Worm (Caenorhabditis elegans) whole organism, mixed stage, embryonic: ENCODE data around the gene ttbk-6.

Experiments used
- M03D4.4 ChIP-seq: sonication (generic microtip); optimal IDR thresholded peaks from 2 replicates; lab custom pipeline; 2017; ENCODE audit warnings: mild to moderate bottlenecking, missing genetic modification characterization, missing compliant biosample characterization
- bed-3 ChIP-seq: fragments of 200-800 bp; sonication (Bioruptor generic); optimal IDR thresholded peaks from 3 replicates; lab custom pipeline; 2018; ENCODE audit warnings: mild to moderate bottlenecking, missing genetic modification characterization, moderate library complexity, missing compliant biosample characterization
- blmp-1 ChIP-seq: fragments of 150-350 bp; optimal IDR thresholded peaks from 2 replicates; lab custom pipeline; 2014; ENCODE audit warnings: missing biosample characterization, missing genetic modification characterization
- ceh-39 ChIP-seq: fragments of 150-350 bp; optimal IDR thresholded peaks from 2 replicates; lab custom pipeline; 2014; ENCODE audit warnings: missing biosample characterization, missing genetic modification characterization
- ceh-43 ChIP-seq: fragments of 200-800 bp; sonication (Bioruptor generic); optimal IDR thresholded peaks from 2 replicates; lab custom pipeline; 2018; ENCODE audit warnings: mild to moderate bottlenecking, missing genetic modification characterization, moderate library complexity, missing compliant biosample characterization
- ceh-83 ChIP-seq: fragments of 200-800 bp; sonication (Bioruptor generic); optimal IDR thresholded peaks from 2 replicates; lab custom pipeline; 2018; ENCODE audit warnings: mild to moderate bottlenecking, missing genetic modification characterization, missing compliant biosample characterization
- ces-1 ChIP-seq: fragments of 150-350 bp; optimal IDR thresholded peaks from 2 replicates; lab custom pipeline; 2014; ENCODE audit warnings: missing biosample characterization, missing genetic modification reagents, missing genetic modification characterization
- cnd-1 ChIP-seq: fragments of 200-800 bp; sonication (Bioruptor generic); optimal IDR thresholded peaks from 2 replicates; lab custom pipeline; 2018; ENCODE audit warnings: mild to moderate bottlenecking, missing genetic modification characterization, missing compliant biosample characterization
- drap-1 ChIP-seq: fragments of 200-800 bp; sonication (Bioruptor generic); optimal IDR thresholded peaks from 3 replicates; lab custom pipeline; 2018; ENCODE audit warnings: mild to moderate bottlenecking, missing genetic modification characterization, missing compliant biosample characterization
- elt-1 ChIP-seq: sonication (generic microtip); optimal IDR thresholded peaks from 2 replicates; lab custom pipeline; 2017; ENCODE audit warnings: missing genetic modification characterization, mild to moderate bottlenecking, missing compliant biosample characterization, antibody characterized with exemption, moderate library complexity, borderline replicate concordance; ENCODE audit not compliant: insufficient read depth
- flh-1 ChIP-seq: fragments of 200-800 bp; sonication (Bioruptor generic); optimal IDR thresholded peaks from 2 replicates; lab custom pipeline; 2018; ENCODE audit warnings: mild to moderate bottlenecking, missing genetic modification characterization, moderate library complexity, missing compliant biosample characterization
- ham-2 ChIP-seq: fragments of 200-800 bp; sonication (Bioruptor generic); optimal IDR thresholded peaks from 2 replicates; lab custom pipeline; 2018; ENCODE audit warnings: mild to moderate bottlenecking, missing genetic modification characterization, missing compliant biosample characterization
- hlh-1 ChIP-seq: fragments of 150-350 bp; optimal IDR thresholded peaks from 2 replicates; lab custom pipeline; 2014; ENCODE audit warnings: missing biosample characterization, missing genetic modification reagents, missing genetic modification characterization
- lin-32 ChIP-seq: fragments of 200-800 bp; sonication (Bioruptor generic); optimal IDR thresholded peaks from 2 replicates; lab custom pipeline; 2018; ENCODE audit warnings: mild to moderate bottlenecking, missing genetic modification characterization, missing compliant biosample characterization
- lsy-2 ChIP-seq: fragments of 150-350 bp; optimal IDR thresholded peaks from 2 replicates; lab custom pipeline; 2014; ENCODE audit warnings: missing biosample characterization, missing genetic modification characterization
- mab-5 ChIP-seq: fragments of 150-350 bp; optimal IDR thresholded peaks from 2 replicates; lab custom pipeline; 2014; ENCODE audit warnings: missing biosample characterization, missing genetic modification characterization
- mep-1 ChIP-seq: fragments of 150-350 bp; optimal IDR thresholded peaks from 2 replicates; lab custom pipeline; 2017; ENCODE audit warnings: missing biosample characterization, missing genetic modification reagents, missing genetic modification characterization, inconsistent platforms
- mls-2 ChIP-seq: sonication (generic microtip); optimal IDR thresholded peaks from 2 replicates; lab custom pipeline; 2016; ENCODE audit warnings: mild to moderate bottlenecking, missing genetic modification characterization, moderate library complexity, missing compliant biosample characterization
- nhr-12 ChIP-seq: fragments of 150-350 bp; optimal IDR thresholded peaks from 2 replicates; lab custom pipeline; 2014; ENCODE audit warnings: missing biosample characterization, missing genetic modification characterization
- nhr-2 ChIP-seq: fragments of 150-350 bp; optimal IDR thresholded peaks from 2 replicates; lab custom pipeline; 2014; ENCODE audit warnings: missing biosample characterization, missing genetic modification characterization
- nhr-237 ChIP-seq: fragments of 150-350 bp; optimal IDR thresholded peaks from 2 replicates; lab custom pipeline; 2014; ENCODE audit warnings: missing biosample characterization, missing genetic modification characterization
- nhr-28 ChIP-seq: fragments of 150-350 bp; optimal IDR thresholded peaks from 2 replicates; lab custom pipeline; 2014; ENCODE audit warnings: missing biosample characterization, missing genetic modification characterization
- nhr-76 ChIP-seq: sonication (generic microtip); optimal IDR thresholded peaks from 2 replicates; lab custom pipeline; 2017; ENCODE audit warnings: missing biosample characterization, missing genetic modification characterization
- sem-2 ChIP-seq: fragments of 200-800 bp; sonication (Bioruptor generic); optimal IDR thresholded peaks from 2 replicates; lab custom pipeline; 2018; ENCODE audit warnings: mild to moderate bottlenecking, missing genetic modification characterization, missing compliant biosample characterization
- snpc-4 ChIP-seq: fragments of 150-350 bp; optimal IDR thresholded peaks from 2 replicates; lab custom pipeline; 2014; ENCODE audit warnings: missing biosample characterization, missing genetic modification characterization
- sptf-1 ChIP-seq: sonication (generic microtip); optimal IDR thresholded peaks from 2 replicates; lab custom pipeline; 2017; ENCODE audit warnings: mild to moderate bottlenecking, missing genetic modification characterization, moderate library complexity, missing compliant biosample characterization
- tbx-8 ChIP-seq: fragments of 200-800 bp; sonication (Bioruptor generic); optimal IDR thresholded peaks from 2 replicates; lab custom pipeline; 2018; ENCODE audit warnings: mild to moderate bottlenecking, missing genetic modification characterization, moderate library complexity, missing compliant biosample characterization
- unc-120 ChIP-seq: sonication (generic microtip); optimal IDR thresholded peaks from 2 replicates; lab custom pipeline; 2017; ENCODE audit warnings: missing genetic modification characterization, missing compliant biosample characterization; ENCODE audit not compliant: poor library complexity, severe bottlenecking
- unc-39 ChIP-seq: fragments of 150-350 bp; optimal IDR thresholded peaks from 2 replicates; lab custom pipeline; 2014; ENCODE audit warnings: missing biosample characterization, missing genetic modification characterization
- unc-62 ChIP-seq: fragments of 150-350 bp; optimal IDR thresholded peaks from 2 replicates; lab custom pipeline; 2014; ENCODE audit warnings: missing biosample characterization, missing genetic modification reagents, missing genetic modification characterization
- zip-8 ChIP-seq: fragments of 150-350 bp; optimal IDR thresholded peaks from 2 replicates; lab custom pipeline; 2014; ENCODE audit warnings: missing biosample characterization, missing genetic modification characterization
- ztf-11 ChIP-seq: fragments of 150-350 bp; optimal IDR thresholded peaks from 2 replicates; lab custom pipeline; 2014; ENCODE audit warnings: missing biosample characterization, missing genetic modification characterization

ttbk-6 gene

DNA sequence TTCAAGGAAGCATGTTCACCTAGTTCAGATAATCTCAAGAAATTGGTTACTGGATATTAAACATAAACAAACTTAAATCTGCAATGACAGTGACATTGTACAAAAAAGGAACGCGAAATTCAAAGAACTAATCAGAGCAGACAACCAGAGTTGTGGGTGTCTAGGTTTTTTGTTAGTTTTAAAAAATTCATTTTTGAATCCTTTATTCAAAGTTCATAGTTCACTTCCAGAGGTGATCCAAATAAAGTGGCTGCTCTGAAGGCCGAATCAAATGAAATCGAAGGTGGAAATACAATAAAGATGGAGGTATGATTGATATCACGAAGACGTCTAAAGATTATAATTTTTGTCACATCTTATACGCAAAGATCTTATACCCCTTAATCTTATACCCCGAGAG lies at the start of gene ttbk-6:
TSS of gene ttbk-6 (plus strand) at position 301 of the 400 bp plus-strand sequence.
- TF ChIP-seq M03D4.4 (no peak), flh-1 (GFP tag; lab: Kevin White, UChicago) (no peak)

DNA sequence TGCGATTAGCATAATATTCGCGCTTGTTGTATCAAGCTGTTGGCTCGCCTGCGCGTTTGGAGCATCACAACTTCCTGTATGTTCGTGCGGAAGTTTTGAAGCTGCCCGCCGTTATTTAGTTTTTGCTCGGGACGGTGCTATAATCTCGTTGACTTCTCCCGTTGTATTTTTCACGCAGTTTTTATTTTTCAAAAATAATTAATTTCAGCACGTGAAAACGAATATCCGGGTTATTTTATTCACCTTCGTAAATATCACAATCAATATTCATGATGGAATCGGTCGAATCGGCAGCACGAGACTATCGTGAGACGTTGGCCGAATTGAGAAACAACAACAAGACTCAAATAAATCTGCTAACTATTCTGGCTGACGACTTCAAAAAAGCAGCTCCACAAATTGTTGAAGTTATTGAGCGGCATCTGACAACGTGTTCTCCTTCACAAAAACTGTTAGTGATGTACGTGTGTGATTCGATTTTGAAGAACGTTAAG lies 49.3 kb upstream of the ttbk-6 start:
- no peak for TF ChIP-seq M03D4.4
- no peak for TF ChIP-seq nhr-12 (tag; lab: Kevin White, UChicago)
- no peak for TF ChIP-seq nhr-2 (tag; lab: Kevin White, UChicago)
- TF ChIP-seq mab-5 (tag; lab: Kevin White, UChicago) = no peak
- no peak for TF ChIP-seq sptf-1 (tag; lab: Kevin White, UChicago)
- TF ChIP-seq snpc-4 (tag; lab: Kevin White, UChicago) = no peak
- TF ChIP-seq mls-2 (tag; lab: Kevin White, UChicago) = no peak
- no peak for TF ChIP-seq nhr-237 (tag; lab: Kevin White, UChicago)
- no peak for TF ChIP-seq ceh-83
- no peak for TF ChIP-seq sem-2 (GFP tag; lab: Kevin White, UChicago)
- no peak for TF ChIP-seq tbx-8
- no peak for TF ChIP-seq unc-120 (tag; lab: Kevin White, UChicago)
- no peak for TF ChIP-seq unc-39 (tag; lab: Kevin White, UChicago)
- no peak for TF ChIP-seq lin-32 (GFP tag; lab: Kevin White, UChicago)
- TF ChIP-seq elt-1 (tag; lab: Kevin White, UChicago) = no peak
- TF ChIP-seq ceh-39 (tag; lab: Kevin White, UChicago) = no peak
- TF ChIP-seq unc-62 (GFP tag; lab: Kevin White, UChicago) = no peak
- no peak for TF ChIP-seq zip-8 (tag; lab: Kevin White, UChicago)
- no peak for TF ChIP-seq blmp-1 (tag; lab: Kevin White, UChicago)
- TF ChIP-seq ces-1 = no peak

DNA sequence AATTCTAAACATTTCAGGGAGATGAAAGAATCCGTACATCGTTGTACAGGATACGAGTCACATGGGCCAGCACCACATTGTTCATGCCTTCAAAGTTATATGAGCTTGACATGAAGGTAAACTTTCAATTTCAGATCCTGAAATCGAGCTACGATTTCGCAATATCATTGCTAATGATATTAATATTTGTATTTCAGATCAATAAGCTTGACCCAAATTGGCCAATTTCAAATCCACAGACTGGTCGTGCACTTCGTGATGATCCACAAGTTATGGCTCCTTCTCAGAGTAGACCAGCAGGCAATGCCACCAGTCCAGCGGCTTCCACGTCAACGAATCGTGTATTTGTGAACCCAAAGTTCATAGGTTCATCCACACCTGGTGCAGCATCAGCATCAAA lies 48.1 kb upstream of the ttbk-6 start:
- TF ChIP-seq unc-120 (tag; lab: Kevin White, UChicago) (no peak), nhr-76 (tag; lab: Kevin White, UChicago) (no peak), unc-62 (GFP tag; lab: Kevin White, UChicago) (no peak), lsy-2 (tag; lab: Kevin White, UChicago) (no peak), ham-2 (GFP tag; lab: Kevin White, UChicago) (no peak), nhr-28 (no peak), mep-1 (no peak), ztf-11 (tag; lab: Kevin White, UChicago) (no peak), drap-1 (GFP tag; lab: Kevin White, UChicago) (no peak), sptf-1 (tag; lab: Kevin White, UChicago) (no peak), nhr-12 (tag; lab: Kevin White, UChicago) (no peak), zip-8 (tag; lab: Kevin White, UChicago) (no peak), ceh-39 (tag; lab: Kevin White, UChicago) (no peak), nhr-2 (tag; lab: Kevin White, UChicago) (no peak), nhr-237 (tag; lab: Kevin White, UChicago) (no peak), mls-2 (tag; lab: Kevin White, UChicago) (no peak), hlh-1 (tag; lab: Kevin White, UChicago) (no peak), elt-1 (tag; lab: Kevin White, UChicago) (no peak), ceh-43 (no peak), bed-3 (GFP tag; lab: Kevin White, UChicago) (no peak)

DNA sequence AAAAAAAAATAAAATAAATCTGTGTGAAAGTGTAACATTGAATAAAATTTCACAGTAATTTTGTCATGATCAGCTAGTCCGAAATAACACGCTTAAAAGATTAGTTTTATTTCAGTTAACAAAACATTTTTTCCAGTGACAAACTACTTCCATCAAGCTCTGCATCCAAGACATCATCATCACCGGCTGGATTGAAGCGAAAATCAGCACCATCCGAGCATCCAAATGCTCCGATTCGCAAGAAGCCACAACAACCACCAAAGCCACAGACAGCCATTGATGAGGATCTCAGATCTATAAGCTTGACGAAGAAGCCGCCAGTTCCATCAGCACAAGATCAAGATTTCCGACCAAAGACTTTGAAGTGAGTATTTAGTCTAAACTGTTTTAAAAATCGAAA lies 47.3 kb upstream of the ttbk-6 start:
- peak; percentile 13 for TF ChIP-seq tbx-8
- TF ChIP-seq unc-120 (tag; lab: Kevin White, UChicago) = no peak
- TF ChIP-seq ceh-83 = peak; percentile 49
- TF ChIP-seq nhr-12 (tag; lab: Kevin White, UChicago) = no peak
- TF ChIP-seq ceh-43 = no peak
- no peak for TF ChIP-seq cnd-1 (tag; lab: Kevin White, UChicago)
- TF ChIP-seq snpc-4 (tag; lab: Kevin White, UChicago) = no peak
- TF ChIP-seq mls-2 (tag; lab: Kevin White, UChicago) = peak; percentile 8
- TF ChIP-seq sptf-1 (tag; lab: Kevin White, UChicago) = peak; percentile 51
- TF ChIP-seq M03D4.4 = peak; percentile 37
